Fruit fly (Drosophila melanogaster) whole organism, pupa: ENCODE data around the gene Rh4.

Source experiments
- CG10348 ChIP-seq: fragments of 200-800 bp; sonication (Bioruptor generic); IDR thresholded peaks from 2 replicates; pipeline ENCODE4 v1.3.6; 2022; ENCODE audit warnings: missing biosample characterization, missing genetic modification characterization
- CG12605 ChIP-seq: fragments of 200-800 bp; sonication (Bioruptor generic); IDR thresholded peaks from 2 replicates; pipeline ENCODE4 v1.3.6; 2022; ENCODE audit warnings: missing biosample characterization, missing genetic modification characterization
- CG13204 ChIP-seq: fragments of 200-800 bp; sonication (Bioruptor generic); optimal IDR thresholded peaks from 2 replicates; lab custom pipeline; 2018; ENCODE audit warnings: missing biosample characterization, mild to moderate bottlenecking, missing genetic modification characterization, moderate library complexity
- CG14655 ChIP-seq: fragments of 200-800 bp; sonication (Bioruptor generic); optimal IDR thresholded peaks from 3 replicates; lab custom pipeline; 2017; ENCODE audit warnings: mild to moderate bottlenecking, missing biosample characterization, missing genetic modification reagents, missing genetic modification characterization
- CG15710 ChIP-seq: fragments of 200-800 bp; sonication (Bioruptor generic); optimal IDR thresholded peaks from 2 replicates; lab custom pipeline; 2018; ENCODE audit warnings: missing biosample characterization, mild to moderate bottlenecking, missing genetic modification characterization, moderate library complexity
- CG17806 ChIP-seq: fragments of 200-800 bp; sonication (Bioruptor generic); optimal IDR thresholded peaks from 2 replicates; lab custom pipeline; 2018; ENCODE audit warnings: missing biosample characterization, mild to moderate bottlenecking, missing genetic modification characterization, moderate library complexity
- CG32121 ChIP-seq: fragments of 200-800 bp; sonication (Bioruptor generic); IDR thresholded peaks from 2 replicates; pipeline ENCODE4 v1.3.6; 2022; ENCODE audit warnings: missing biosample characterization, missing genetic modification characterization
- CG34367 ChIP-seq: fragments of 200-800 bp; sonication (Bioruptor generic); optimal IDR thresholded peaks from 2 replicates; lab custom pipeline; 2018; ENCODE audit warnings: missing biosample characterization, mild to moderate bottlenecking, missing genetic modification characterization
- CG4496 ChIP-seq: fragments of 200-800 bp; sonication (Bioruptor generic); IDR thresholded peaks from 3 replicates; pipeline ENCODE4 v1.3.6; 2022; ENCODE audit warnings: missing biosample characterization, missing genetic modification characterization
- CG8159 ChIP-seq: fragments of 200-800 bp; sonication (Bioruptor generic); optimal IDR thresholded peaks from 3 replicates; lab custom pipeline; 2018; ENCODE audit warnings: missing biosample characterization, mild to moderate bottlenecking, missing genetic modification characterization, moderate library complexity
- CG8301 ChIP-seq: fragments of 200-800 bp; sonication (Bioruptor generic); optimal IDR thresholded peaks from 2 replicates; lab custom pipeline; 2018; ENCODE audit warnings: missing biosample characterization, mild to moderate bottlenecking, missing genetic modification characterization
- CG9948 ChIP-seq: fragments of 200-800 bp; sonication (Bioruptor generic); optimal IDR thresholded peaks from 2 replicates; lab custom pipeline; 2018; ENCODE audit warnings: missing biosample characterization, mild to moderate bottlenecking, missing genetic modification characterization, moderate library complexity
- D1 ChIP-seq: fragments of 200-800 bp; sonication (Bioruptor generic); optimal IDR thresholded peaks from 2 replicates; lab custom pipeline; 2018; ENCODE audit warnings: missing biosample characterization, mild to moderate bottlenecking, missing genetic modification characterization, moderate library complexity
- EcR ChIP-seq: fragments of 200-800 bp; sonication (Bioruptor generic); optimal IDR thresholded peaks from 3 replicates; lab custom pipeline; 2019; ENCODE audit warnings: missing biosample characterization, missing genetic modification characterization, mild to moderate bottlenecking, moderate library complexity, missing genetic modification reagents
- Ets98B ChIP-seq: fragments of 200-800 bp; sonication (Bioruptor generic); IDR thresholded peaks from 2 replicates; pipeline ENCODE4 v1.3.6; 2022; ENCODE audit warnings: missing biosample characterization, missing genetic modification characterization
- Pif1A ChIP-seq: fragments of 200-800 bp; sonication (Bioruptor generic); optimal IDR thresholded peaks from 3 replicates; lab custom pipeline; 2016; ENCODE audit warnings: missing biosample characterization, missing genetic modification characterization
- Pif1B ChIP-seq: fragments of 200-800 bp; sonication (Bioruptor generic); optimal IDR thresholded peaks from 3 replicates; lab custom pipeline; 2016; ENCODE audit warnings: missing biosample characterization, missing genetic modification characterization
- Snoo ChIP-seq: fragments of 200-800 bp; sonication (Bioruptor generic); optimal IDR thresholded peaks from 3 replicates; lab custom pipeline; 2017; ENCODE audit warnings: missing biosample characterization, mild to moderate bottlenecking, missing genetic modification characterization, inconsistent platforms
- fd96Ca ChIP-seq: fragments of 200-800 bp; sonication (Bioruptor generic); IDR thresholded peaks from 3 replicates; pipeline ENCODE4 v1.3.6; 2022; ENCODE audit warnings: missing biosample characterization, missing genetic modification characterization
- gl ChIP-seq: fragments of 200-800 bp; sonication (Bioruptor generic); optimal IDR thresholded peaks from 2 replicates; lab custom pipeline; 2018; ENCODE audit warnings: missing biosample characterization, mild to moderate bottlenecking, missing genetic modification characterization
- rn ChIP-seq: fragments of 200-800 bp; sonication (Bioruptor generic); IDR thresholded peaks from 2 replicates; pipeline ENCODE4 v1.3.6; 2022; ENCODE audit warnings: missing biosample characterization, missing genetic modification characterization

Gene Rh4

DNA sequence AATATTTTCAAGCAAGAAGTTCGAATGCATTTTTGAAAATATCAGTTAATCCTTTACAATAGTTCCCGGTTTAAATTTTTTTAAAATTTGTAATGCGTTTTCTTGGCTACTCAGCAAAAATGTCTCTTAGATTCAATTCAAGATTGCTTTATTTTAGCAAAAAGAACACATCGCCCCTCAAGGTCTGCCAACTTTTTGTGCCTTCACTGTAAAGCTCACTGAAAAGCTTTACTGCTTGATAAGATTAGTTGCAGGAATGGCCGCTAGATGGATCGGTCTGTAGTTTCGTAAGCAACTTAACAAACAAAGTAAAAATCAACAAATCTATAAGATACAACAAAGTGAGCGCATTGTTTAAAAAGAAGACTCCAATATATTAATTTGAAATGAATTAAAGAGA, 21.7 kb upstream of the Rh4 start:
- peak; percentile 68 for TF ChIP-seq EcR (GFP tag; lab: Kevin White, UChicago)
- TF ChIP-seq CG8301 (tag; lab: Kevin White, UChicago) = peak; percentile 30
- peak; percentile 30 for TF ChIP-seq CG14655 (GFP tag; lab: Kevin White, UChicago)
- peak; percentile 57 for TF ChIP-seq D1 (tag; lab: Kevin White, UChicago)
- TF ChIP-seq gl (tag; lab: Kevin White, UChicago) = no peak
- 0 out of 3 replicates have a peak, but pooled peaks have one; percentile 13 for TF ChIP-seq CG4496 (GFP tag; lab: Robert Waterston, UW)

DNA sequence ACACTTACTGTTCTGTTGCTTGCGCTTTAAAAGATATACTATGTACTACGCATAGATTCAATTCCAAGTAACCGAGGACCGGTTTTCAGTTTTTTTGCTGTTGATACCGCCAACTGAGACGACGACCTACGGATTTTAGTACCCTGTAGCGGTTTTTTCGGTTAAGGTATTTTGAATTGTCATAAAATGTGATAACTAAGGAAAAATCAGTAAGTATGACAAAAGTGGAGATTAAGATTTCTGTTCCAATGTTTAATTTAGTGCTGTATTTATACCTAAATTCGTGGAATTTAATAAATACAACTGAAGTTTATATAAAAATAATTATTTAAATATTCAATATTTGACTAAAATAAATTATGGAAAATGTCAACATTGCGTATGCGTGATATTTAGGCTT, 18.8 kb upstream of the Rh4 start:
- TF ChIP-seq CG9948 (no peak), CG8159 (tag; lab: Kevin White, UChicago) (no peak), CG32121 (GFP tag; lab: Robert Waterston, UW) (0 out of 2 replicates have a peak, but pooled peaks have one; percentile 11), fd96Ca (GFP tag; lab: Robert Waterston, UW) (no peak)

DNA sequence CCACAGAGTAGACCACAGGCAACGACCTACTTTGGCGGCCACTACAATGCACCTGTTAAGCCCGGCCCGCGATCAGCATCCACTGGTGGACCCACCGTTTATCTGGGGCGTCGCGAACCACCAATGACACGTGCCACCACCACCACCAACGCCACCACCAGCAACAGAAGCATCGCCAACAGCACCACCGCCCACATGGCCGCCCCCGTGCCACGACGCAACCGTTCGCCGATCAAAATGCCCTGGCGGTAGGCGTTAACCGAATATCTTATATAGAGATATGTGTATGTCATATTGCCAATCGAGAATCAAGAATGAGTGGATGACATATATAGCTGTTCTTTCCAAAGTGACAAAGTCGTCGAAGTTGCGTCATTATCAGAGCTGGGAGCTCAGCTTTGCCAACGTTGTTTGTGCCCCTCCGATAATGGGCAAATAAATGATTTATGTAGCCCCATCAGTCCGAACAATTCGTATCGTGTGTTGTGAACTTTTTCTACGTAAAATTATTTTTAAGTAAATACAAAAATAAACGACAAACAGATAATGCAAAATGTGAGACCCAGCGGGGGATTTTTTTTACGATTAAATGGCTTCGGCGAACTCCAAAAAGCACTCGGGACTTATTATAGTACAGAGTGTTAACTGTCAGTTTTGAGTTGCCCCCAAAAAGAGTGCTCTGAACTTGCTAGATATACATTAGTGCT, 16.7 kb upstream of the Rh4 start:
- no peak for TF ChIP-seq CG13204 (GFP tag; lab: Kevin White, UChicago)
- no peak for TF ChIP-seq rn (GFP tag; lab: Robert Waterston, UW)
- no peak for TF ChIP-seq Pif1B (GFP tag; lab: Kevin White, UChicago)
- TF ChIP-seq, all 21 proteins: peak for 0

DNA sequence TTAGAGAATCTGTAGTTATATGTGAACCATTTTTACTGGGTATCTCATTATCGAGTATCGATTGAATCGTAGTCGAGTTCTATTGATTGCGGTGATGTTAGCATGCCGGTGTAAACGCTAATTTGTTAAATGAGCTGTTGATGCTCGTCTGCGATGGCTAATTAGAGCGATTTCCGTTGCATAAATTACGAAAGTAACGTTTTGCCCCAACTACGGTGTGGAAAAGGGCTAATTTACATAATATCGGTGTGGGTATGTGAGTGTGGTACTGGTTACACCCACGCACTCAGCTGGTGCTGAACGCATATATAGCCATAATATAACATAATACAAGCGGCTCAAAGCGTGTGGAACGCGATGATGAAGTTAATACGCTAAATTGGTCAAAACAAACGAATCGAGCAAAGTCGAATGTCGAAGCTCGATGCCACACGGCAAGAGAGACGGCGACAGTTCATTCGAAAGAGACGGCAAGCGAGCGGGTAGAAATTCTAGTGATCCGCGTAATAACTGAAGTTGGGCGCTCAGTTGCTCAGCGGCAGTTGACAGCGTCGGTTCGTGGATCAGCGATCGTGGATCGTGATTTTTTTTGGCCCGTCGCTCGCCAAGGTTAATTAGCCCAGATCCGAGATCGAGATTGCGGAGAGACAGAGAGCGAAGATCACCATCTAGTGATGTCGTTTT, 14.6 kb upstream of the Rh4 start, which contains the start of gene CG32170:
Gene CG32170, plus strand, starts transcription at position 525 of the 684 bp plus-strand sequence.
- TF ChIP-seq CG32121 (GFP tag; lab: Robert Waterston, UW) = no peak
- no peak for TF ChIP-seq D1 (tag; lab: Kevin White, UChicago)
- TF ChIP-seq Pif1A = no peak
- TF ChIP-seq Pif1B (GFP tag; lab: Kevin White, UChicago) = no peak
- TF ChIP-seq CG34367 (tag; lab: Kevin White, UChicago) = no peak
- TF ChIP-seq CG9948 = no peak
- peak; percentile 29 for TF ChIP-seq CG13204 (GFP tag; lab: Kevin White, UChicago)
- peak; percentile 53; the same call in 1 of the 3 replicates for TF ChIP-seq CG4496 (GFP tag; lab: Robert Waterston, UW)

DNA sequence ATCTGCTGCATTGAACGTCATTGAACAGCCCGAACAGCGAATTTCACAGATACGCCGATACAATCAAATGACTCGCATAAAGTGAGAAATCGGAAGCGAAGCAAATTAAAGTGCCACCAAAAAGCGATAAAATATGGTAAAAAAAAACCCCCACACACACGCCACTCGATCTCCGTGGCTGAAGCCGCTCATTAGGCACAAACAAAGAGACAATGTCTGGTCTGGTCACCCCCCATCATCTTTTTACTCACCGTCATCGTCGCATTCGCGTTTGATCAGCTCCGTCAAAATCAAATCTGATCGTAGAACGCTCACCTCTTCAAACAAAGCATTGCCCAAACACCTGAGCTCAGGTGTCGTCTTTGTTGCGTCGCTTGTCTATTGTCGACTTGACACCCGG, 13.6 kb upstream of the Rh4 start:
- TF ChIP-seq EcR (GFP tag; lab: Kevin White, UChicago) (no peak), CG13204 (GFP tag; lab: Kevin White, UChicago) (no peak), fd96Ca (GFP tag; lab: Robert Waterston, UW) (no peak), CG9948 (no peak), gl (tag; lab: Kevin White, UChicago) (no peak), CG15710 (tag; lab: Kevin White, UChicago) (no peak), CG14655 (GFP tag; lab: Kevin White, UChicago) (no peak), D1 (tag; lab: Kevin White, UChicago) (no peak), CG8159 (tag; lab: Kevin White, UChicago) (no peak), CG8301 (tag; lab: Kevin White, UChicago) (no peak), CG4496 (GFP tag; lab: Robert Waterston, UW) (no peak), CG32121 (GFP tag; lab: Robert Waterston, UW) (no peak), CG17806 (no peak), CG12605 (GFP tag; lab: Robert Waterston, UW) (no peak), rn (GFP tag; lab: Robert Waterston, UW) (no peak), Ets98B (GFP tag; lab: Robert Waterston, UW) (no peak)

DNA sequence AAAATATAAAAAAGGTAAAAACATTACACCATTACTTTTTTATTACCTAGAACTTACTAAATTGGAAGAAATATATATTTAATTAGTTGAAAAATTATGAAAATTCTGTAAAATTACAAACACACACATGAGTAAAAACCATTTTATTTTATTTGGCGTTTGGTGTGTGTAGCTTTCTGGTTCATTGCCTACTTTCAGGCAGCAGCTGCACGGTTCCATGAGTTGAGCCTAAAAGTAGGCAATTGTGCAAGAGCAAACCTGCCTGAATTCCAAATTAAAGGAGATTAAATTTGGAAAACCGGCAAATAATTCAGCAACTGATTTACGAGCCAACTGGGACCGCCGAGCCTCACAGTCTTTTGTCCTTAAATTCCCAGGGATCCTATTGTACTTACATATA, 13.2 kb upstream of the Rh4 start:
- no peak for TF ChIP-seq CG15710 (tag; lab: Kevin White, UChicago)
- no peak for TF ChIP-seq Ets98B (GFP tag; lab: Robert Waterston, UW)
- no peak for TF ChIP-seq Pif1B (GFP tag; lab: Kevin White, UChicago)
- no peak for TF ChIP-seq CG17806
- 0 out of 2 replicates have a peak, but pooled peaks have one; percentile 19 for TF ChIP-seq CG32121 (GFP tag; lab: Robert Waterston, UW)
- TF ChIP-seq D1 (tag; lab: Kevin White, UChicago) = peak; percentile 68

DNA sequence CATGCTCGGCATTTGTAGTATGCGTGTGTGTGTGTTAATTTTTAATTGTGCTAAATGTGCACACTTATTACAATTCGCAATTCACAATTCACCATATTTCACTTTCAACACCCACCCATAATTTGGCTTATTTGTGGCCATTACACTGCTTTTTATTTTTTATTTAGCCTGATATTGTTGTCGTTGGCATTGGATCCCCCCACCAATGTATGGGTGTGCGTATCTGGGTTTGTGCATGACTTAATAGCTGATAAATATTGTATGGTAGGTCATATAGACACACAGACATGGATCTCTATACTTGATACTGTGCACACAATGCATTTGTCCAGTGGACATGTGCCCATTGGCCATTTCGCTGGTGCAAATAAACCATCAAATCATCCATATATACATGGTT, 11.4 kb upstream of the Rh4 start:
- TF ChIP-seq CG8159 (tag; lab: Kevin White, UChicago) (no peak), CG17806 (no peak), CG12605 (GFP tag; lab: Robert Waterston, UW) (no peak), Ets98B (GFP tag; lab: Robert Waterston, UW) (no peak), Snoo (tag; lab: Kevin White, UChicago) (no peak), CG10348 (no peak), Pif1B (GFP tag; lab: Kevin White, UChicago) (no peak), CG13204 (GFP tag; lab: Kevin White, UChicago) (no peak), CG8301 (tag; lab: Kevin White, UChicago) (no peak), CG15710 (tag; lab: Kevin White, UChicago) (no peak), CG4496 (GFP tag; lab: Robert Waterston, UW) (no peak), gl (tag; lab: Kevin White, UChicago) (no peak), CG9948 (no peak), CG14655 (GFP tag; lab: Kevin White, UChicago) (no peak), CG34367 (tag; lab: Kevin White, UChicago) (no peak)
